Fruit fly (Drosophila melanogaster) whole organism, embryonic: Measurements from ENCODE around the gene Spt7.

Source experiments
- ATbp ChIP-seq: fragments of 200-800 bp; sonication (Bioruptor generic); optimal IDR thresholded peaks from 2 replicates; lab custom pipeline; 2017; ENCODE audit warnings: missing biosample characterization, mild to moderate bottlenecking, missing genetic modification characterization, missing genetic modification reagents
- B-H2 ChIP-seq: fragments of 200-800 bp; sonication (Bioruptor generic); optimal IDR thresholded peaks from 2 replicates; lab custom pipeline; 2018; ENCODE audit warnings: missing biosample characterization, mild to moderate bottlenecking, missing genetic modification characterization
- CG10462 ChIP-seq: fragments of 200-800 bp; sonication (Bioruptor generic); optimal IDR thresholded peaks from 2 replicates; lab custom pipeline; 2016; ENCODE audit warnings: missing biosample characterization, missing genetic modification characterization
- CG11247 ChIP-seq: fragments of 200-800 bp; sonication (Bioruptor generic); IDR thresholded peaks from 2 replicates; pipeline ENCODE4 v1.3.6; 2022; ENCODE audit warnings: missing biosample characterization, missing genetic modification characterization
- CG11504 ChIP-seq: fragments of 200-800 bp; sonication (Bioruptor generic); optimal IDR thresholded peaks from 3 replicates; lab custom pipeline; 2019; ENCODE audit warnings: missing biosample characterization, mild to moderate bottlenecking, missing genetic modification characterization, moderate library complexity
- CG13287 ChIP-seq: fragments of 200-800 bp; sonication (Bioruptor generic); IDR thresholded peaks from 2 replicates; pipeline ENCODE4 v1.3.6; 2022; ENCODE audit warnings: missing biosample characterization, missing genetic modification characterization; ENCODE audit not compliant: partially characterized antibody
- CG13894 ChIP-seq: fragments of 200-800 bp; sonication (Bioruptor generic); optimal IDR thresholded peaks from 3 replicates; lab custom pipeline; 2018; ENCODE audit warnings: missing biosample characterization, mild to moderate bottlenecking, missing genetic modification characterization, moderate library complexity
- CG15696 ChIP-seq: fragments of 200-800 bp; sonication (Bioruptor generic); optimal IDR thresholded peaks from 2 replicates; lab custom pipeline; 2019; ENCODE audit warnings: missing biosample characterization, mild to moderate bottlenecking, missing genetic modification characterization, moderate library complexity
- CG16813 ChIP-seq: fragments of 200-800 bp; sonication (Bioruptor generic); IDR thresholded peaks from 3 replicates; pipeline ENCODE4 v1.3.6; 2022; ENCODE audit warnings: missing biosample characterization, missing genetic modification characterization; ENCODE audit not compliant: partially characterized antibody
- CG17802 ChIP-seq: fragments of 200-800 bp; sonication (Bioruptor generic); optimal IDR thresholded peaks from 2 replicates; lab custom pipeline; 2018; ENCODE audit warnings: missing biosample characterization, mild to moderate bottlenecking, missing genetic modification characterization, moderate library complexity
- CG2678 ChIP-seq: fragments of 200-800 bp; sonication (Bioruptor generic); optimal IDR thresholded peaks from 3 replicates; lab custom pipeline; 2019; ENCODE audit warnings: missing biosample characterization, mild to moderate bottlenecking, missing genetic modification characterization, moderate library complexity
- CG2889 ChIP-seq: fragments of 200-800 bp; sonication (Bioruptor generic); IDR thresholded peaks from 3 replicates; pipeline ENCODE4 v1.3.6; 2022; ENCODE audit warnings: missing biosample characterization, missing genetic modification characterization
- CG4617 ChIP-seq: fragments of 200-800 bp; sonication (Bioruptor generic); optimal IDR thresholded peaks from 3 replicates; lab custom pipeline; 2016; ENCODE audit warnings: missing biosample characterization, missing genetic modification characterization, borderline replicate concordance
- CG4730 ChIP-seq: fragments of 200-800 bp; sonication (Bioruptor generic); IDR thresholded peaks from 2 replicates; pipeline ENCODE4 v1.3.6; 2022; ENCODE audit warnings: missing biosample characterization, missing genetic modification characterization
- CG7271 ChIP-seq: fragments of 200-800 bp; sonication (Bioruptor generic); optimal IDR thresholded peaks from 2 replicates; lab custom pipeline; 2018; ENCODE audit warnings: missing biosample characterization, mild to moderate bottlenecking, missing genetic modification characterization, moderate library complexity
- CG7987 ChIP-seq: fragments of 200-800 bp; sonication (Bioruptor generic); optimal IDR thresholded peaks from 2 replicates; lab custom pipeline; 2018; ENCODE audit warnings: missing biosample characterization, mild to moderate bottlenecking, missing genetic modification characterization, moderate library complexity
- CG9932 ChIP-seq: fragments of 200-800 bp; sonication (Bioruptor generic); IDR thresholded peaks from 2 replicates; pipeline ENCODE4 v1.3.6; 2022; ENCODE audit warnings: missing biosample characterization, missing genetic modification characterization
- CrebB ChIP-seq: fragments of 200-800 bp; sonication (Bioruptor generic); optimal IDR thresholded peaks from 3 replicates; lab custom pipeline; 2018; ENCODE audit warnings: missing biosample characterization, mild to moderate bottlenecking, missing genetic modification characterization
- D ChIP-seq, 2 experiments: fragments of 200-800 bp in 1 of 2; fragments of >200 bp in 1 of 2; sonication (Bioruptor generic) in 1 of 2; optimal IDR thresholded peaks; 2 replicates in 1 of 2; 3 replicates in 1 of 2; lab custom pipeline; 2017; ENCODE audit warnings: mild to moderate bottlenecking in 1 of 2, missing biosample characterization in 1 of 2, missing genetic modification characterization in 1 of 2, missing genetic modification reagents in 1 of 2
- Dip2 ChIP-seq: fragments of 200-800 bp; sonication (Bioruptor generic); IDR thresholded peaks from 2 replicates; pipeline ENCODE4 v1.3.6; 2022; ENCODE audit warnings: missing biosample characterization, missing genetic modification characterization
- Dref ChIP-seq: fragments of 200-800 bp; sonication (Bioruptor generic); IDR thresholded peaks from 2 replicates; pipeline ENCODE4 v1.3.6; 2022; ENCODE audit warnings: missing biosample characterization, missing genetic modification characterization
- Gug ChIP-seq: fragments of 200-800 bp; sonication (Bioruptor generic); IDR thresholded peaks from 4 replicates; pipeline ENCODE4 v1.3.6; 2022; ENCODE audit warnings: missing biosample characterization, missing genetic modification characterization
- H2.0 ChIP-seq: fragments of 200-800 bp; sonication (Bioruptor generic); IDR thresholded peaks from 2 replicates; pipeline ENCODE4 v1.3.6; 2022; ENCODE audit warnings: missing biosample characterization, missing genetic modification characterization
- Hand ChIP-seq: fragments of 200-800 bp; sonication (Bioruptor generic); optimal IDR thresholded peaks from 2 replicates; lab custom pipeline; 2017; ENCODE audit warnings: mild to moderate bottlenecking, missing biosample characterization, missing genetic modification reagents, missing genetic modification characterization
- HmgZ ChIP-seq: fragments of 200-800 bp; sonication (Bioruptor generic); optimal IDR thresholded peaks from 2 replicates; lab custom pipeline; 2018; ENCODE audit warnings: missing biosample characterization, mild to moderate bottlenecking, missing genetic modification characterization
- Hmx ChIP-seq: fragments of 200-800 bp; sonication (Bioruptor generic); optimal IDR thresholded peaks from 2 replicates; lab custom pipeline; 2016; ENCODE audit warnings: missing biosample characterization, missing genetic modification characterization
- Kr ChIP-seq: fragments of 200-800 bp; sonication (Bioruptor generic); optimal IDR thresholded peaks from 2 replicates; lab custom pipeline; 2017; ENCODE audit warnings: missing biosample characterization, mild to moderate bottlenecking, missing genetic modification characterization
- Lhr ChIP-seq: fragments of 200-800 bp; sonication (Bioruptor generic); optimal IDR thresholded peaks from 3 replicates; lab custom pipeline; 2017; ENCODE audit warnings: mild to moderate bottlenecking, missing biosample characterization, missing genetic modification reagents, missing genetic modification characterization
- Pdp1 ChIP-seq, 2 experiments: fragments of 200-800 bp; sonication (Bioruptor generic); optimal IDR thresholded peaks; 3 replicates each; lab custom pipeline; 2016; ENCODE audit warnings: missing biosample characterization in 2 of 2, missing genetic modification characterization in 2 of 2, mild to moderate bottlenecking in 1 of 2, moderate library complexity in 1 of 2
- Rx ChIP-seq: fragments of 200-800 bp; sonication (Bioruptor generic); IDR thresholded peaks from 2 replicates; pipeline ENCODE4 v1.3.6; 2022; ENCODE audit warnings: missing biosample characterization, missing genetic modification characterization
- Six4 ChIP-seq: fragments of 200-800 bp; sonication (Bioruptor generic); optimal IDR thresholded peaks from 2 replicates; lab custom pipeline; 2016; ENCODE audit warnings: missing biosample characterization, missing genetic modification characterization
- ara ChIP-seq: fragments of 200-800 bp; sonication (Bioruptor generic); IDR thresholded peaks from 2 replicates; pipeline ENCODE4 v1.3.6; 2022; ENCODE audit warnings: missing biosample characterization, missing genetic modification characterization
- chm ChIP-seq: fragments of 200-800 bp; sonication (Bioruptor generic); IDR thresholded peaks from 2 replicates; pipeline ENCODE4 v1.3.6; 2022; ENCODE audit warnings: missing biosample characterization, missing genetic modification characterization
- corto ChIP-seq: fragments of 200-800 bp; sonication (Bioruptor generic); optimal IDR thresholded peaks from 2 replicates; lab custom pipeline; 2016; ENCODE audit warnings: missing biosample characterization, mild to moderate bottlenecking, missing genetic modification characterization, moderate library complexity
- hb ChIP-seq: fragments of 200-800 bp; sonication (Bioruptor generic); IDR thresholded peaks from 3 replicates; pipeline ENCODE4 v1.3.6; 2022; ENCODE audit warnings: missing biosample characterization, missing genetic modification characterization; ENCODE audit not compliant: partially characterized antibody
- hkb ChIP-seq, 2 experiments: fragments of 200-800 bp in 1 of 2; fragments of >200 bp in 1 of 2; sonication (Bioruptor generic) in 1 of 2; IDR thresholded peaks in 1 of 2; optimal IDR thresholded peaks in 1 of 2; 2 replicates each; pipeline versions ENCODE4 v1.3.6 to Lab custom; 2017 to 2022; ENCODE audit warnings: missing biosample characterization in 1 of 2, missing genetic modification characterization in 1 of 2
- insv ChIP-seq, 2 experiments: fragments of 200-800 bp; sonication (Bioruptor generic); optimal IDR thresholded peaks; 3 replicates each; lab custom pipeline; 2016 to 2018; ENCODE audit warnings: missing biosample characterization in 2 of 2, missing genetic modification characterization in 2 of 2
- klu ChIP-seq: fragments of 200-800 bp; sonication (Bioruptor generic); IDR thresholded peaks from 2 replicates; pipeline ENCODE4 v1.3.6; 2022; ENCODE audit warnings: missing biosample characterization, missing genetic modification characterization
- knrl ChIP-seq: fragments of 200-800 bp; sonication (Bioruptor generic); IDR thresholded peaks from 3 replicates; pipeline ENCODE4 v1.3.6; 2022; ENCODE audit warnings: missing biosample characterization, missing genetic modification characterization; ENCODE audit not compliant: partially characterized antibody
- luna ChIP-seq: fragments of 200-800 bp; sonication (Bioruptor generic); optimal IDR thresholded peaks from 2 replicates; lab custom pipeline; 2016; ENCODE audit warnings: missing biosample characterization, missing genetic modification characterization
- nerfin-1 ChIP-seq: fragments of 200-800 bp; sonication (Bioruptor generic); optimal IDR thresholded peaks from 3 replicates; lab custom pipeline; 2019; ENCODE audit warnings: missing biosample characterization, mild to moderate bottlenecking, missing genetic modification characterization, moderate library complexity
- pnt ChIP-seq: fragments of 200-800 bp; sonication (Bioruptor generic); optimal IDR thresholded peaks from 3 replicates; lab custom pipeline; 2016; ENCODE audit warnings: missing biosample characterization, missing genetic modification characterization
- prd ChIP-seq, 3 experiments: fragments of >200 bp in 2 of 3; fragments of 200-800 bp in 1 of 3; sonication (Bioruptor generic) in 1 of 3; optimal IDR thresholded peaks in 2 of 3; IDR thresholded peaks in 1 of 3; 2 replicates in 2 of 3; 3 replicates in 1 of 3; pipeline versions ENCODE4 v1.3.6 to Lab custom; 2017 to 2022; ENCODE audit warnings: missing biosample characterization in 1 of 3, missing genetic modification characterization in 1 of 3
- sd ChIP-seq: fragments of 200-800 bp; sonication (Bioruptor generic); optimal IDR thresholded peaks from 3 replicates; lab custom pipeline; 2018; ENCODE audit warnings: missing biosample characterization, mild to moderate bottlenecking, missing genetic modification characterization, moderate library complexity
- shn ChIP-seq: fragments of 200-800 bp; sonication (Bioruptor generic); optimal IDR thresholded peaks from 3 replicates; lab custom pipeline; 2016; ENCODE audit warnings: missing biosample characterization, missing genetic modification characterization
- sna ChIP-seq: fragments of 200-800 bp; sonication (Bioruptor generic); IDR thresholded peaks from 2 replicates; pipeline ENCODE4 v1.3.6; 2022; ENCODE audit warnings: missing biosample characterization, missing genetic modification characterization; ENCODE audit not compliant: partially characterized antibody
- sug ChIP-seq: fragments of 200-800 bp; optimal IDR thresholded peaks from 2 replicates; lab custom pipeline; 2019; ENCODE audit warnings: missing biosample characterization, mild to moderate bottlenecking, missing genetic modification characterization, moderate library complexity
- tin ChIP-seq: fragments of 200-800 bp; sonication (Bioruptor generic); optimal IDR thresholded peaks from 3 replicates; lab custom pipeline; 2016; ENCODE audit warnings: missing biosample characterization, missing genetic modification characterization
- usp ChIP-seq: fragments of >200 bp; optimal IDR thresholded peaks from 2 replicates; lab custom pipeline; 2017; ENCODE audit warnings: missing biosample characterization, missing genetic modification characterization

Spt7 gene

DNA sequence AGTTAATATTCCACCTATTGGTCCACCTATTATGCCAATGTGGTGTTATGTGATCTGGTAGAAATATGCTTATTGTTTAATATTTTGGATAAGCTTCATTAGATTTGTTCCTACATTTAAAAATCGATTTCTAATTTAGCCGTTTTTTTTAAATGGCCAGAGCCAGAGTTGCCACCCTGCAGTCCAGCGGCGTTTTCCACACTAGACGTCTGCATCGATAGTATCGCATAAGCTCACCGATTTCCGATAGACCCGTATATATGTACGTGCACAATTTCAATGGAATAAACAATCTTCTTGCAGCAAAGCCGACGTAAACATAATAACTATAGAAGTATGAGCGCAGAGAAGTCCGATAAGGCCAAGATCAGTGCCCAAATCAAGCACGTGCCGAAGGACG, 8.3 kb upstream of the Spt7 start, which contains the start of gene Taf9 (continued):
- TF ChIP-seq CrebB = no peak
- no peak for TF ChIP-seq ara (GFP tag; lab: Robert Waterston, UW)
- no peak for TF ChIP-seq CG10462 (GFP tag; lab: Kevin White, UChicago)
- peak; percentile 3 for TF ChIP-seq B-H2
- TF ChIP-seq shn (GFP tag; lab: Kevin White, UChicago) = no peak
- TF ChIP-seq Rx = no peak
- TF ChIP-seq Kr (GFP tag; lab: Kevin White, UChicago) = no peak
- TF ChIP-seq H2.0 (GFP tag; lab: Robert Waterston, UW) = no peak
- TF ChIP-seq CG11504 (tag; lab: Kevin White, UChicago) = no peak
- peak; percentile 31; the same call in 1 of the 2 replicates for TF ChIP-seq CG9932
- peak; percentile 81 for TF ChIP-seq knrl (GFP tag; lab: Robert Waterston, UW)
- TF ChIP-seq Gug (GFP tag; lab: Robert Waterston, UW) = no peak
- no peak for TF ChIP-seq insv (GFP tag; optimal IDR thresholded peaks at IDR 0.05; lab: Kevin White, UChicago)
- TF ChIP-seq hb (GFP tag; lab: Robert Waterston, UW) = peak; percentile 83
- no peak for TF ChIP-seq Hand
- TF ChIP-seq sug (tag; lab: Kevin White, UChicago) = no peak
- TF ChIP-seq D (optimal IDR thresholded peaks at IDR 0.05; lab: Kevin White, UChicago) = no peak
- TF ChIP-seq D (GFP tag; optimal IDR thresholded peaks at IDR 0.05; lab: Kevin White, UChicago) = no peak
- no peak for TF ChIP-seq CG17802
- TF ChIP-seq CG11247 (GFP tag; lab: Robert Waterston, UW) = no peak
- TF ChIP-seq Six4 (GFP tag; lab: Kevin White, UChicago) = no peak
- TF ChIP-seq Pdp1 (GFP tag; optimal IDR thresholded peaks at IDR 0.05; lab: Kevin White, UChicago) = peak in 1 of 2 experiments; percentile 20
- no peak for TF ChIP-seq CG2889 (GFP tag; lab: Robert Waterston, UW)
- TF ChIP-seq chm = no peak
- peak; percentile 95 for TF ChIP-seq Dref
- peak; percentile 16 for TF ChIP-seq HmgZ (tag; lab: Kevin White, UChicago)
- TF ChIP-seq ATbp (GFP tag; lab: Kevin White, UChicago) = no peak
- TF ChIP-seq CG2678 = no peak
- TF ChIP-seq CG16813 (GFP tag; lab: Robert Waterston, UW) = peak; percentile 89
- TF ChIP-seq klu (GFP tag; lab: Robert Waterston, UW) = no peak
- no peak for TF ChIP-seq Lhr
- no peak for TF ChIP-seq CG7271 (tag; lab: Kevin White, UChicago)
- TF ChIP-seq CG15696 (tag; lab: Kevin White, UChicago) = no peak
- TF ChIP-seq Dip2 (GFP tag; lab: Robert Waterston, UW) = no peak
- no peak for TF ChIP-seq tin (GFP tag; lab: Kevin White, UChicago)
- TF ChIP-seq CG7987 (GFP tag; lab: Kevin White, UChicago) = no peak
- no peak for TF ChIP-seq prd (optimal IDR thresholded peaks at IDR 0.05; lab: Kevin White, UChicago)
- no peak for TF ChIP-seq prd (GFP tag; IDR thresholded peaks at IDR 0.05; lab: Robert Waterston, UW)
- TF ChIP-seq luna (GFP tag; lab: Kevin White, UChicago) = no peak
- TF ChIP-seq hkb (optimal IDR thresholded peaks at IDR 0.05; lab: Kevin White, UChicago) = no peak
- TF ChIP-seq hkb (GFP tag; IDR thresholded peaks at IDR 0.05; lab: Robert Waterston, UW) = no peak
- TF ChIP-seq Hmx (GFP tag; lab: Kevin White, UChicago) = no peak
- TF ChIP-seq usp = no peak
- TF ChIP-seq CG4617 = no peak
- TF ChIP-seq sna (GFP tag; lab: Robert Waterston, UW) = peak; percentile 85
- TF ChIP-seq CG4730 = no peak
- peak; percentile 95 for TF ChIP-seq CG13287 (GFP tag; lab: Robert Waterston, UW)
- no peak for TF ChIP-seq CG13894
- no peak for TF ChIP-seq corto (GFP tag; lab: Kevin White, UChicago)
- no peak for TF ChIP-seq nerfin-1 (tag; lab: Kevin White, UChicago)
- TF ChIP-seq sd (tag; lab: Kevin White, UChicago) = no peak
- no peak for TF ChIP-seq pnt
